Worm (Caenorhabditis elegans): ENCODE results near the gene F28H6.4.

DNA sequence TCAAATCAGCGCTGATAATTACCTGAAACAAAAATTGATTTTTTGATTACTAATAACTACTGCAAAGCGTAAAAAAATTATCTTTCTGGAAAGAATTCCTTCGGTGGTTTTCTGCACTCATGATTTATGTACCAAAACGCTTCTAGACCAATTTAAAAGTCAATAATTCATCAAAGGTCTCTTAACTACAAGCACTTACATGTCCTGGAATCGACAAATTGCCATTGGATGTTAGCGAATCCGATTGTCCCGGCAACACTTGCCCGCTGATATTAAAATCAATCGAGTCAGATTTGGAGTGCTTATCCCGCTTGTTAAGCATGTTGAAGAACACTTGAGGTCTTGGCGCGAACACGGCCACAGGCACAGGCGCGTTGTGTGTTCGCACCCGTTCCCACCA is 37.5 kb downstream of the F28H6.4 start:
- no peak for TF ChIP-seq pqm-1 (tag; optimal IDR thresholded peaks at IDR 0.05)
- no peak for TF ChIP-seq fkh-10 (GFP tag; optimal IDR thresholded peaks at IDR 0.05)
- TF ChIP-seq nfya-1 (tag; optimal IDR thresholded peaks at IDR 0.05) = no peak
- no peak for TF ChIP-seq tbx-2 (tag; optimal IDR thresholded peaks at IDR 0.05)
- no peak for TF ChIP-seq ceh-6 (GFP tag; optimal IDR thresholded peaks at IDR 0.05)
- no peak for TF ChIP-seq ama-1 (optimal IDR thresholded peaks at IDR 0.05)
- no peak for TF ChIP-seq ceh-30 (tag; optimal IDR thresholded peaks at IDR 0.05)
- TF ChIP-seq nhr-232 (tag; optimal IDR thresholded peaks at IDR 0.05) = no peak
- no peak for TF ChIP-seq nhr-11 (tag; optimal IDR thresholded peaks at IDR 0.05)
- TF ChIP-seq unc-55 (GFP tag; optimal IDR thresholded peaks at IDR 0.05) = no peak
- TF ChIP-seq sdc-2 (tag; optimal IDR thresholded peaks at IDR 0.05) = no peak
- TF ChIP-seq T23F11.4 (GFP tag; optimal IDR thresholded peaks at IDR 0.05) = no peak
- no peak for TF ChIP-seq fkh-6 (tag; optimal IDR thresholded peaks at IDR 0.05)
- TF ChIP-seq ceh-9 (tag; optimal IDR thresholded peaks at IDR 0.05) = no peak

Data from whole organism, late embryonic.